Fruit fly (Drosophila melanogaster) whole organism, embryonic: ENCODE results near the gene Slu7.

Experiments
- CG10209 ChIP-seq: fragments of 200-800 bp; sonication (Bioruptor generic); optimal IDR thresholded peaks from 3 replicates; lab custom pipeline; 2017; ENCODE audit warnings: missing biosample characterization, mild to moderate bottlenecking, missing genetic modification characterization, missing genetic modification reagents
- CG12299 ChIP-seq: fragments of 200-800 bp; sonication (Bioruptor generic); optimal IDR thresholded peaks from 2 replicates; lab custom pipeline; 2018; ENCODE audit warnings: missing biosample characterization, mild to moderate bottlenecking, missing genetic modification characterization
- CG12744 ChIP-seq: fragments of 200-800 bp; sonication (Bioruptor generic); optimal IDR thresholded peaks from 2 replicates; lab custom pipeline; 2016; ENCODE audit warnings: missing biosample characterization, missing genetic modification characterization
- CG15011 ChIP-seq: fragments of 200-800 bp; sonication (Bioruptor generic); optimal IDR thresholded peaks from 3 replicates; lab custom pipeline; 2018; ENCODE audit warnings: missing biosample characterization, mild to moderate bottlenecking, missing genetic modification characterization
- CG17186 ChIP-seq: fragments of 200-800 bp; sonication (Bioruptor generic); optimal IDR thresholded peaks from 3 replicates; lab custom pipeline; 2017; ENCODE audit warnings: missing biosample characterization, missing genetic modification reagents, missing genetic modification characterization
- CG17328 ChIP-seq: fragments of 200-800 bp; sonication (Bioruptor generic); IDR thresholded peaks from 2 replicates; pipeline ENCODE4 v1.3.6; 2022; ENCODE audit warnings: missing biosample characterization, missing genetic modification characterization
- CG17385 ChIP-seq: fragments of 200-800 bp; sonication (Bioruptor generic); optimal IDR thresholded peaks from 3 replicates; lab custom pipeline; 2018; ENCODE audit warnings: missing biosample characterization, mild to moderate bottlenecking, missing genetic modification characterization
- CG17802 ChIP-seq: fragments of 200-800 bp; sonication (Bioruptor generic); optimal IDR thresholded peaks from 2 replicates; lab custom pipeline; 2018; ENCODE audit warnings: missing biosample characterization, mild to moderate bottlenecking, missing genetic modification characterization, moderate library complexity
- CG18011 ChIP-seq: fragments of 200-800 bp; sonication (Bioruptor generic); optimal IDR thresholded peaks from 2 replicates; lab custom pipeline; 2017; ENCODE audit warnings: missing biosample characterization, missing genetic modification characterization, mild to moderate bottlenecking, moderate library complexity, missing genotype
- CG18262 ChIP-seq: fragments of 200-800 bp; optimal IDR thresholded peaks from 3 replicates; lab custom pipeline; 2019; ENCODE audit warnings: missing biosample characterization, mild to moderate bottlenecking, missing genetic modification characterization, moderate library complexity
- CG2120 ChIP-seq: fragments of 200-800 bp; sonication (Bioruptor generic); optimal IDR thresholded peaks from 3 replicates; lab custom pipeline; 2016; ENCODE audit warnings: missing biosample characterization, missing genetic modification characterization
- CG30403 ChIP-seq: fragments of 200-800 bp; sonication (Bioruptor generic); optimal IDR thresholded peaks from 3 replicates; lab custom pipeline; 2016; ENCODE audit warnings: missing biosample characterization, missing genetic modification characterization
- CG34224 ChIP-seq: fragments of 200-800 bp; sonication (Bioruptor generic); IDR thresholded peaks from 3 replicates; pipeline ENCODE4 v1.3.6; 2022; ENCODE audit warnings: missing biosample characterization, missing genetic modification characterization; ENCODE audit not compliant: partially characterized antibody
- CG43689 ChIP-seq: fragments of 200-800 bp; sonication (Bioruptor generic); IDR thresholded peaks from 2 replicates; pipeline ENCODE4 v1.3.6; 2022; ENCODE audit warnings: missing biosample characterization, missing genetic modification characterization
- CG4707 ChIP-seq: fragments of 200-800 bp; sonication (Bioruptor generic); optimal IDR thresholded peaks from 2 replicates; lab custom pipeline; 2018; ENCODE audit warnings: missing biosample characterization, mild to moderate bottlenecking, missing genetic modification characterization, moderate library complexity
- CG5180 ChIP-seq: fragments of 200-800 bp; sonication (Bioruptor generic); optimal IDR thresholded peaks from 3 replicates; lab custom pipeline; 2017; ENCODE audit warnings: missing biosample characterization, missing genetic modification characterization, mild to moderate bottlenecking, moderate library complexity, missing genetic modification reagents
- Camta ChIP-seq: fragments of 200-800 bp; sonication (Bioruptor generic); optimal IDR thresholded peaks from 2 replicates; lab custom pipeline; 2016; ENCODE audit warnings: missing biosample characterization, missing genetic modification characterization
- CkIIα-i1 ChIP-seq: fragments of 200-800 bp; sonication (Bioruptor generic); IDR thresholded peaks from 2 replicates; pipeline ENCODE4 v1.3.6; 2022; ENCODE audit warnings: missing biosample characterization, missing genetic modification characterization
- Dfd ChIP-seq, 2 experiments: fragments of >200 bp; optimal IDR thresholded peaks; 2 replicates each; lab custom pipeline; 2017; ENCODE audit warnings: missing biosample characterization in 2 of 2, missing genetic modification characterization in 2 of 2
- Fer1 ChIP-seq: fragments of 200-800 bp; sonication (Bioruptor generic); optimal IDR thresholded peaks from 2 replicates; lab custom pipeline; 2017; ENCODE audit warnings: missing biosample characterization, mild to moderate bottlenecking, missing genetic modification characterization
- HLH3B ChIP-seq: fragments of 200-800 bp; sonication (Bioruptor generic); IDR thresholded peaks from 2 replicates; pipeline ENCODE4 v1.3.6; 2022; ENCODE audit warnings: missing biosample characterization, missing genetic modification characterization
- HmgZ ChIP-seq: fragments of 200-800 bp; sonication (Bioruptor generic); optimal IDR thresholded peaks from 2 replicates; lab custom pipeline; 2018; ENCODE audit warnings: missing biosample characterization, mild to moderate bottlenecking, missing genetic modification characterization
- Hsf ChIP-seq: fragments of 200-800 bp; sonication (Bioruptor generic); optimal IDR thresholded peaks from 3 replicates; lab custom pipeline; 2016; ENCODE audit warnings: missing biosample characterization, missing genetic modification characterization
- Lpt ChIP-seq: fragments of >200 bp; optimal IDR thresholded peaks from 2 replicates; lab custom pipeline; 2018; ENCODE audit warnings: missing biosample characterization, missing genetic modification characterization
- Meics ChIP-seq: fragments of 200-800 bp; sonication (Bioruptor generic); optimal IDR thresholded peaks from 2 replicates; lab custom pipeline; 2017; ENCODE audit warnings: missing biosample characterization, mild to moderate bottlenecking, missing genetic modification characterization
- Oaz ChIP-seq: fragments of 200-800 bp; sonication (Bioruptor generic); IDR thresholded peaks from 2 replicates; pipeline ENCODE4 v1.3.6; 2022; ENCODE audit warnings: missing biosample characterization, missing genetic modification characterization
- Optix ChIP-seq: fragments of 200-800 bp; sonication (Bioruptor generic); IDR thresholded peaks from 3 replicates; pipeline ENCODE4 v1.3.6; 2022; ENCODE audit warnings: missing biosample characterization, missing genetic modification characterization
- Sin3A ChIP-seq: fragments of >200 bp; optimal IDR thresholded peaks from 2 replicates; lab custom pipeline; 2018
- ap ChIP-seq: fragments of 200-800 bp; sonication (Bioruptor generic); IDR thresholded peaks from 2 replicates; pipeline ENCODE4 v1.3.6; 2022; ENCODE audit warnings: missing biosample characterization, missing genetic modification characterization
- az2 ChIP-seq: fragments of 200-800 bp; sonication (Bioruptor generic); optimal IDR thresholded peaks from 3 replicates; lab custom pipeline; 2016; ENCODE audit warnings: missing biosample characterization, missing genetic modification characterization
- bbx ChIP-seq: fragments of 200-800 bp; sonication (Bioruptor generic); IDR thresholded peaks from 2 replicates; pipeline ENCODE4 v1.3.6; 2022; ENCODE audit warnings: missing biosample characterization, missing genetic modification characterization; ENCODE audit not compliant: partially characterized antibody
- dan ChIP-seq: fragments of 200-800 bp; sonication (Bioruptor generic); IDR thresholded peaks from 2 replicates; pipeline ENCODE4 v1.3.6; 2022; ENCODE audit warnings: missing biosample characterization, missing genetic modification characterization
- dpn ChIP-seq, 2 experiments: fragments of 200-800 bp; sonication (Bioruptor generic); optimal IDR thresholded peaks; 3 replicates each; lab custom pipeline; 2016; ENCODE audit warnings: missing biosample characterization in 2 of 2, missing genetic modification characterization in 2 of 2
- dysf ChIP-seq: fragments of 200-800 bp; sonication (Bioruptor generic); IDR thresholded peaks from 3 replicates; pipeline ENCODE4 v1.3.6; 2022; ENCODE audit warnings: missing biosample characterization, missing genetic modification characterization
- exex ChIP-seq: fragments of 200-800 bp; sonication (Bioruptor generic); optimal IDR thresholded peaks from 4 replicates; lab custom pipeline; 2018; ENCODE audit warnings: missing biosample characterization, mild to moderate bottlenecking, missing genetic modification characterization, moderate library complexity
- gsb ChIP-seq: fragments of 200-800 bp; sonication (Bioruptor generic); IDR thresholded peaks from 2 replicates; pipeline ENCODE4 v1.3.6; 2022; ENCODE audit warnings: missing biosample characterization, missing genetic modification characterization
- gsb-n ChIP-seq: fragments of 200-800 bp; sonication (Bioruptor generic); optimal IDR thresholded peaks from 3 replicates; lab custom pipeline; 2018; ENCODE audit warnings: missing biosample characterization, mild to moderate bottlenecking, missing genetic modification characterization
- h ChIP-seq: fragments of >200 bp; optimal IDR thresholded peaks from 2 replicates; lab custom pipeline; 2017
- lov ChIP-seq, 2 experiments: fragments of 200-800 bp in 1 of 2; fragments of >200 bp in 1 of 2; sonication (Bioruptor generic) in 1 of 2; IDR thresholded peaks in 1 of 2; optimal IDR thresholded peaks in 1 of 2; 2 replicates in 1 of 2; 3 replicates in 1 of 2; pipeline versions ENCODE4 v1.3.6 to Lab custom; 2017 to 2022; ENCODE audit warnings: missing biosample characterization in 1 of 2, missing genetic modification characterization in 1 of 2
- mam ChIP-seq: fragments of 200-800 bp; sonication (Bioruptor generic); optimal IDR thresholded peaks from 3 replicates; lab custom pipeline; 2016; ENCODE audit warnings: missing biosample characterization, missing genetic modification characterization
- nmo ChIP-seq: fragments of 200-800 bp; sonication (Bioruptor generic); optimal IDR thresholded peaks from 2 replicates; lab custom pipeline; 2018; ENCODE audit warnings: missing biosample characterization, mild to moderate bottlenecking, missing genetic modification characterization, moderate library complexity
- nom ChIP-seq: fragments of 200-800 bp; sonication (Bioruptor generic); optimal IDR thresholded peaks from 2 replicates; lab custom pipeline; 2017; ENCODE audit warnings: missing biosample characterization, missing genetic modification characterization, mild to moderate bottlenecking, moderate library complexity, missing genetic modification reagents
- repo ChIP-seq: fragments of 200-800 bp; sonication (Bioruptor generic); optimal IDR thresholded peaks from 2 replicates; lab custom pipeline; 2016; ENCODE audit warnings: missing biosample characterization, missing genetic modification characterization
- rib ChIP-seq: fragments of 200-800 bp; sonication (Bioruptor generic); IDR thresholded peaks from 2 replicates; pipeline ENCODE4 v1.3.6; 2022; ENCODE audit warnings: missing biosample characterization, missing genetic modification characterization
- shn ChIP-seq: fragments of 200-800 bp; sonication (Bioruptor generic); optimal IDR thresholded peaks from 3 replicates; lab custom pipeline; 2016; ENCODE audit warnings: missing biosample characterization, missing genetic modification characterization
- sim ChIP-seq: fragments of 200-800 bp; sonication (Bioruptor generic); IDR thresholded peaks from 2 replicates; pipeline ENCODE4 v1.3.6; 2022; ENCODE audit warnings: missing biosample characterization, missing genetic modification characterization
- tap ChIP-seq: fragments of 200-800 bp; optimal IDR thresholded peaks from 3 replicates; lab custom pipeline; 2019; ENCODE audit warnings: missing biosample characterization, mild to moderate bottlenecking, missing genetic modification characterization, moderate library complexity
- tgo ChIP-seq: fragments of 200-800 bp; sonication (Bioruptor generic); IDR thresholded peaks from 3 replicates; pipeline ENCODE4 v1.3.6; 2022; ENCODE audit warnings: missing biosample characterization, missing genetic modification characterization
- tna ChIP-seq: fragments of 200-800 bp; sonication (Bioruptor generic); IDR thresholded peaks from 2 replicates; pipeline ENCODE4 v1.3.6; 2022; ENCODE audit warnings: missing biosample characterization, missing genetic modification characterization; ENCODE audit not compliant: partially characterized antibody
- zfh1 ChIP-seq: fragments of 200-800 bp; sonication (Bioruptor generic); IDR thresholded peaks from 3 replicates; pipeline ENCODE4 v1.3.6; 2022; ENCODE audit warnings: missing biosample characterization, missing genetic modification characterization

Gene Slu7

DNA sequence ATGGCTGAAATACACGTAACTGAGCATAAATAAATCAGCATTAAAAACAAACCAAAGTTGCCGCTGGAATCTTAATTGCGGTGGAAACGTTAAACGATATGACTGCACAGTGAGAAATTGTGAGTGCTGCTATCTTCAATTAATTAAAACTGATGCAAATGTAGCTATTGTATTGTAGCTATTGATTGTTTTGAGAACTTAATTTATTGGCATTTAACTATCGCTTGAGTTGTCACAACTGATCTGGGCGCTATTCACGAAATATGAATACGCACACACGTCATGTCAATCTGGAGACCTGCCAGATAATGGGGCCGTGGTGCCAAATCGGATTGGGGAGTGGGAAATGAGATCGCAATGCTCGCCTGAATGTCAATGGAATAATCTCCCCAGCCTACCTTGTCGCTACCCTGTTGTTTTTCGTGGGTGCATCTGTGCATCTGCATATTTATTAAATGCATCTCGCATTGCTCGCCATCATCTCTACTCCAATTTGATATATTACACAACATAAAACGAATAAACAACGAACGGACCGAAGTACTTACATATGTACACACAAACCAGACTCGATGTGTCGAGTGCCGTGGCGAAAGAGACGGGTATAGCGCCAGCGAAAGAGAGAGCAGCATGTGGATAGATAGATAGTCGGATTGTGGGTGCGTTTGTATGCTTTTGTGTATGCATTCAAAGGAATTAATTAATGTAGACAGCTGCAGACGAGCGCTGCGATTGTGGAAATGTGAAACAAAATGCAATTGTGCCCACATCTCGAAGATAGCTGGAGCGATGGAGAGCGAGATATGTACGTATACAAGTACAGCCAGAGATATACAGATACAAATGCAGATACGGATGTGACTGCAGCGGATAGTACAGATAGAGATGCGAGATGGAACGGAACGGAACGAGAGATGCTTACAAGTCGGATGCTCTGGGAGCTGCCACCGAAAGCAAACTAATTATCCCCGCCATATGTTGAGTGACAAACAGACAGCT is 44.9 kb upstream of the Slu7 start (continued):
- peak; percentile 26 for TF ChIP-seq CG18262 (tag; lab: Kevin White, UChicago)
- no peak for TF ChIP-seq CG12299
- no peak for TF ChIP-seq h (lab: Kevin White, UChicago)
- no peak for TF ChIP-seq CG10209 (GFP tag; lab: Kevin White, UChicago)
- TF ChIP-seq az2 (GFP tag; lab: Kevin White, UChicago), result no peak
- no peak for TF ChIP-seq CG30403 (GFP tag; lab: Kevin White, UChicago)
- TF ChIP-seq gsb (GFP tag; lab: Robert Waterston, UW), result no peak
- TF ChIP-seq sim (GFP tag; lab: Robert Waterston, UW), result no peak
- no peak for TF ChIP-seq dysf
- no peak for TF ChIP-seq exex (tag; lab: Kevin White, UChicago)
- TF ChIP-seq CG12744 (GFP tag; lab: Kevin White, UChicago), result no peak
- no peak for TF ChIP-seq CG17802 (tag; lab: Kevin White, UChicago)
- TF ChIP-seq shn (GFP tag; lab: Kevin White, UChicago), result no peak
- TF ChIP-seq dan (GFP tag; lab: Robert Waterston, UW), result no peak
- TF ChIP-seq mam (GFP tag; lab: Kevin White, UChicago), result no peak
- TF ChIP-seq Fer1 (GFP tag; lab: Kevin White, UChicago), result no peak
- TF ChIP-seq nom (GFP tag; lab: Kevin White, UChicago), result no peak
- TF ChIP-seq gsb-n (tag; lab: Kevin White, UChicago), result no peak
- no peak for TF ChIP-seq HmgZ (tag; lab: Kevin White, UChicago)
- TF ChIP-seq Optix, result no peak
- TF ChIP-seq tgo (GFP tag; lab: Robert Waterston, UW), result no peak
- TF ChIP-seq tap (tag; lab: Kevin White, UChicago), result peak; percentile 27
- TF ChIP-seq CG2120 (GFP tag; lab: Kevin White, UChicago), result no peak
- no peak for TF ChIP-seq ap (GFP tag; lab: Robert Waterston, UW)
- no peak for TF ChIP-seq CG17186
- no peak for TF ChIP-seq dpn (GFP tag; optimal IDR thresholded peaks at IDR 0.05; lab: Kevin White, UChicago)
- 0 out of 3 replicates have a peak, but pooled peaks have one; percentile 17 for TF ChIP-seq zfh1 (GFP tag; lab: Robert Waterston, UW)
- no peak for TF ChIP-seq HLH3B
- TF ChIP-seq Camta (GFP tag; lab: Kevin White, UChicago), result peak; percentile 1
- TF ChIP-seq nmo, result no peak
- no peak for TF ChIP-seq CG43689
- TF ChIP-seq lov (optimal IDR thresholded peaks at IDR 0.05; lab: Kevin White, UChicago), result no peak
- TF ChIP-seq lov (GFP tag; IDR thresholded peaks at IDR 0.05; lab: Robert Waterston, UW), result no peak
- no peak for TF ChIP-seq repo (GFP tag; lab: Kevin White, UChicago)
- no peak for TF ChIP-seq CG15011 (GFP tag; lab: Kevin White, UChicago)
- peak; percentile 29 for TF ChIP-seq CG17385 (GFP tag; lab: Kevin White, UChicago)
- TF ChIP-seq Sin3A (lab: Kevin White, UChicago), result no peak
- TF ChIP-seq CG34224 (GFP tag; lab: Robert Waterston, UW), result no peak
- TF ChIP-seq rib (GFP tag; lab: Robert Waterston, UW), result no peak
- peak; percentile 54 for TF ChIP-seq CG4707 (GFP tag; lab: Kevin White, UChicago)
- TF ChIP-seq CG17328 (GFP tag; lab: Robert Waterston, UW), result no peak
- TF ChIP-seq Dfd (GFP tag; optimal IDR thresholded peaks at IDR 0.05; lab: Kevin White, UChicago), result no peak
- no peak for TF ChIP-seq CG18011 (GFP tag; lab: Kevin White, UChicago)
- TF ChIP-seq Hsf, result no peak
- no peak for TF ChIP-seq tna
- no peak for TF ChIP-seq bbx (GFP tag; lab: Robert Waterston, UW)
- no peak for TF ChIP-seq CkIIα-i1
- no peak for TF ChIP-seq Meics
- no peak for TF ChIP-seq Oaz (GFP tag; lab: Robert Waterston, UW)
- TF ChIP-seq CG5180 (GFP tag; lab: Kevin White, UChicago), result no peak
- no peak for TF ChIP-seq Lpt (GFP tag; lab: Kevin White, UChicago)
